Worm (Caenorhabditis elegans) whole organism, early embryonic: ENCODE data around the gene F59D12.5.

Experiments
- B0310.2 ChIP-seq: sonication (generic microtip); optimal IDR thresholded peaks from 2 replicates; lab custom pipeline; 2016; ENCODE audit warnings: mild to moderate bottlenecking, missing genetic modification characterization, missing compliant biosample characterization
- F13C5.2 ChIP-seq: sonication (generic microtip); optimal IDR thresholded peaks from 2 replicates; lab custom pipeline; 2017; ENCODE audit warnings: mild to moderate bottlenecking, missing genetic modification characterization, inconsistent platforms, missing compliant biosample characterization
- aly-1 ChIP-seq: sonication (generic microtip); optimal IDR thresholded peaks from 2 replicates; lab custom pipeline; 2016; ENCODE audit warnings: missing genetic modification characterization, missing compliant biosample characterization
- ama-1 ChIP-seq: fragments of 150-350 bp; optimal IDR thresholded peaks from 2 replicates; lab custom pipeline; 2014
- ceh-13 ChIP-seq: fragments of 200-800 bp; sonication (Bioruptor generic); optimal IDR thresholded peaks from 2 replicates; lab custom pipeline; 2018; ENCODE audit warnings: mild to moderate bottlenecking, missing genetic modification characterization, missing compliant biosample characterization
- ceh-36 ChIP-seq: sonication (generic microtip); optimal IDR thresholded peaks from 2 replicates; lab custom pipeline; 2016; ENCODE audit warnings: missing genetic modification characterization, inconsistent platforms, missing compliant biosample characterization
- ets-7 ChIP-seq: sonication (generic microtip); optimal IDR thresholded peaks from 2 replicates; lab custom pipeline; 2016; ENCODE audit warnings: missing genotype, missing genetic modification characterization, missing compliant biosample characterization
- flt-1 ChIP-seq: fragments of 200-800 bp; sonication (Bioruptor generic); IDR thresholded peaks from 2 replicates; pipeline ENCODE4 v1.3.6; 2022; ENCODE audit warnings: missing genetic modification characterization, missing compliant biosample characterization
- hmbx-1 ChIP-seq: sonication (generic microtip); optimal IDR thresholded peaks from 2 replicates; lab custom pipeline; 2016; ENCODE audit warnings: mild to moderate bottlenecking, missing genetic modification characterization, missing compliant biosample characterization
- hmg-4 ChIP-seq: fragments of 200-800 bp; sonication (Bioruptor generic); optimal IDR thresholded peaks from 2 replicates; lab custom pipeline; 2018; ENCODE audit warnings: mild to moderate bottlenecking, missing genetic modification characterization, missing compliant biosample characterization
- hnd-1 ChIP-seq: sonication (generic microtip); optimal IDR thresholded peaks from 2 replicates; lab custom pipeline; 2016; ENCODE audit warnings: missing genetic modification characterization, missing compliant biosample characterization
- pes-1 ChIP-seq: fragments of 200-800 bp; sonication (Bioruptor generic); IDR thresholded peaks from 2 replicates; pipeline ENCODE4 v1.3.6; 2022; ENCODE audit warnings: missing genetic modification reagents, missing genetic modification characterization, missing compliant biosample characterization
- scrt-1 ChIP-seq: fragments of 200-800 bp; sonication (Bioruptor generic); IDR thresholded peaks from 2 replicates; pipeline ENCODE4 v1.3.6; 2022; ENCODE audit warnings: missing genetic modification characterization, missing compliant biosample characterization
- sea-1 ChIP-seq: fragments of 200-800 bp; sonication (Bioruptor generic); conservative IDR thresholded peaks from 2 replicates; pipeline ENCODE4 v1.3.6; 2022; ENCODE audit warnings: missing genetic modification characterization, missing compliant biosample characterization
- tbx-11 ChIP-seq: fragments of 200-800 bp; sonication (Bioruptor generic); IDR thresholded peaks from 2 replicates; pipeline ENCODE4 v1.3.6; 2022; ENCODE audit warnings: missing genetic modification characterization, missing compliant biosample characterization
- tbx-37 ChIP-seq: fragments of 200-800 bp; sonication (Bioruptor generic); conservative IDR thresholded peaks from 2 replicates; pipeline ENCODE4 v1.3.6; 2022; ENCODE audit warnings: missing genetic modification reagents, missing genetic modification characterization, missing compliant biosample characterization
- tra-4 ChIP-seq: sonication (generic microtip); optimal IDR thresholded peaks from 2 replicates; lab custom pipeline; 2017; ENCODE audit warnings: missing genetic modification characterization, missing compliant biosample characterization

Gene F59D12.5

DNA sequence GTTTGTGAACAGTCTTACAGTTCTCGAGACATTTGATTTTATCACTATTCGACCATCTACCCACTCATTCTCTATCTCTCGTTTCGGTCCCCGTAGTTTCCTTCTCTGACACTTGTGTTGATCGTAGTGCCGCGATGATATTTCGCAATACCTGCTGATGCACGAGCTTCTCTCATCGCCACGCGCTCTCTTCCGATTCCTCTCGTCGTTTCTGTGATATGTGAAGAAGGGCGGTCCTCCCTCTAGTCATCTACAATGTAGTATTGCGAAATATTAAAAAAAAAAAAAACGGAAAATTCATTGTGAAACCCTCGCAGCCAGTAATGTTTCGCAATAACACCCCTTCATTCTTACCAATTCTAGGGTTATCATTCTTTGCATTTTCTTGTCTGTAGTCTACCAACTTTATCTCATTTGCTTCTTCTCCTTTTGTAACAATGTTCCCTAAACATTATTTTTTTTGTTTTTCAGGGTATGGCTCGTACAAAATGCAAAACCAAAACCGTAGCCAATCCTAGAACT lies 39.6 kb downstream of the F59D12.5 start, which contains the start of gene nipi-3:
nipi-3 (plus strand) TSS at position 472 of the 522 bp plus-strand sequence.
- no peak for TF ChIP-seq B0310.2 (tag; lab: Kevin White, UChicago)
- TF ChIP-seq ets-7 (tag; lab: Kevin White, UChicago), result no peak
- no peak for TF ChIP-seq scrt-1 (GFP tag; lab: Robert Waterston, UW)
- TF ChIP-seq sea-1 (GFP tag; lab: Robert Waterston, UW), result no peak
- TF ChIP-seq tra-4 (tag; lab: Kevin White, UChicago), result no peak

ce11 chrX:15606585-15607276 lies 40.4 kb downstream of the F59D12.5 start, which contains the start of gene rab-14:
Gene rab-14 (minus strand): TSS chrX:15606635.
- peak; percentile 22 for TF ChIP-seq aly-1
- peak; percentile 18 for TF ChIP-seq F13C5.2 (tag; lab: Kevin White, UChicago)
- 0 out of 2 replicates have a peak, but pooled peaks have one; percentile 39 for TF ChIP-seq sea-1 (GFP tag; lab: Robert Waterston, UW)
- peak; percentile 22 for TF ChIP-seq B0310.2 (tag; lab: Kevin White, UChicago)
- TF ChIP-seq pes-1 (GFP tag; lab: Robert Waterston, UW), result peak; percentile 45; the same call in 1 of the 2 replicates
- TF ChIP-seq hmg-4, result peak; percentile 83
- no peak for TF ChIP-seq tbx-11 (GFP tag; lab: Robert Waterston, UW)
- TF ChIP-seq tbx-37 (GFP tag; lab: Robert Waterston, UW), result no peak

ce11 chrX:15604236-15604635 lies 42.9 kb downstream of the F59D12.5 start:
- TF ChIP-seq ets-7 (tag; lab: Kevin White, UChicago) (no peak), sea-1 (GFP tag; lab: Robert Waterston, UW) (no peak), flt-1 (GFP tag; lab: Robert Waterston, UW) (no peak), scrt-1 (GFP tag; lab: Robert Waterston, UW) (no peak), pes-1 (GFP tag; lab: Robert Waterston, UW) (no peak), tbx-11 (GFP tag; lab: Robert Waterston, UW) (no peak), ceh-13 (GFP tag; lab: Kevin White, UChicago) (no peak), F13C5.2 (tag; lab: Kevin White, UChicago) (no peak), aly-1 (no peak), tra-4 (tag; lab: Kevin White, UChicago) (no peak)

ce11 chrX:15600512-15601117 lies 46.6 kb downstream of the F59D12.5 start, which contains the start of gene ent-2:
Gene ent-2 (plus strand): TSS chrX:15601067.
- TF ChIP-seq hmg-4 (peak; percentile 55), pes-1 (GFP tag; lab: Robert Waterston, UW) (no peak)

ce11 chrX:15599925-15600324 lies 47.2 kb downstream of the F59D12.5 start:
- TF ChIP-seq flt-1 (GFP tag; lab: Robert Waterston, UW) (no peak), sea-1 (GFP tag; lab: Robert Waterston, UW) (no peak), F13C5.2 (tag; lab: Kevin White, UChicago) (no peak), tbx-37 (GFP tag; lab: Robert Waterston, UW) (no peak), ama-1 (lab: Kevin White, UChicago) (no peak), ceh-13 (GFP tag; lab: Kevin White, UChicago) (no peak), ets-7 (tag; lab: Kevin White, UChicago) (no peak), hnd-1 (tag; lab: Kevin White, UChicago) (no peak), tra-4 (tag; lab: Kevin White, UChicago) (no peak), B0310.2 (tag; lab: Kevin White, UChicago) (no peak)

- TF ChIP-seq B0310.2 (tag; lab: Kevin White, UChicago) (no peak), pes-1 (GFP tag; lab: Robert Waterston, UW) (no peak), aly-1 (no peak), ets-7 (tag; lab: Kevin White, UChicago) (no peak), ceh-36 (tag; lab: Kevin White, UChicago) (no peak), hmg-4 (no peak), tbx-11 (GFP tag; lab: Robert Waterston, UW) (no peak), ama-1 (lab: Kevin White, UChicago) (no peak), hnd-1 (tag; lab: Kevin White, UChicago) (no peak)
Measured at ce11 chrX:15598661-15599384, 48.3 kb downstream of the F59D12.5 start.

DNA sequence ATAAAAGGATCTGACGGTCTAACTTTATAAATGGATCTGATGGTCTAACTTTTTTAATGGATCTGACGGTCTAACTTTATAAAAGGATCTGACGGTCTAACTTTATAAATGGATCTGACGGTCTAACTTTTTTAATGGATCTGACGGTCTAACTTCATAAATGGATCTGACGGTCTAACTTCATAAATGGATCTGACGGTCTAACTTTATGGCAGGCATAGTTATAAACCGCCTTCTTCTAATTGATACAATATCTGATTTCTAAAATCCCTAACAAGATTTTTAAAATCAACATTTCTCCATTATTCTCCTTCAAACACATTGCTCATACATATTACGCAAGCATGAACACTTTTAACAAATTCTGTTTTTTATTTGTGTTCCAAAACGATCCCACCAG lies 50.1 kb downstream of the F59D12.5 start, which contains the start of gene K09A9.8:
K09A9.8 (minus strand) TSS at position 101 of the 400 bp plus-strand sequence.
- TF ChIP-seq tbx-11 (GFP tag; lab: Robert Waterston, UW), result no peak
- no peak for TF ChIP-seq ceh-13 (GFP tag; lab: Kevin White, UChicago)
- no peak for TF ChIP-seq hnd-1 (tag; lab: Kevin White, UChicago)
- TF ChIP-seq tbx-37 (GFP tag; lab: Robert Waterston, UW), result no peak
- no peak for TF ChIP-seq flt-1 (GFP tag; lab: Robert Waterston, UW)
- TF ChIP-seq aly-1, result no peak
- TF ChIP-seq hmbx-1 (tag; lab: Kevin White, UChicago), result no peak
- TF ChIP-seq pes-1 (GFP tag; lab: Robert Waterston, UW), result no peak
- TF ChIP-seq sea-1 (GFP tag; lab: Robert Waterston, UW), result no peak
- TF ChIP-seq ama-1 (lab: Kevin White, UChicago), result no peak
- no peak for TF ChIP-seq ets-7 (tag; lab: Kevin White, UChicago)
